Fruit fly (Drosophila melanogaster) whole organism, embryonic: ENCODE measurements around the gene dyw.

Source experiments
- ATbp ChIP-seq: fragments of 200-800 bp; sonication (Bioruptor generic); optimal IDR thresholded peaks from 2 replicates; lab custom pipeline; 2017; ENCODE audit warnings: missing biosample characterization, mild to moderate bottlenecking, missing genetic modification characterization, missing genetic modification reagents
- BtbVII ChIP-seq: fragments of 200-800 bp; sonication (Bioruptor generic); optimal IDR thresholded peaks from 3 replicates; lab custom pipeline; 2017; ENCODE audit warnings: missing biosample characterization, mild to moderate bottlenecking, missing genetic modification characterization
- CG11504 ChIP-seq: fragments of 200-800 bp; sonication (Bioruptor generic); optimal IDR thresholded peaks from 3 replicates; lab custom pipeline; 2019; ENCODE audit warnings: missing biosample characterization, mild to moderate bottlenecking, missing genetic modification characterization, moderate library complexity
- CG11695 ChIP-seq: fragments of 200-800 bp; sonication (Bioruptor generic); IDR thresholded peaks from 3 replicates; pipeline ENCODE4 v1.3.6; 2022; ENCODE audit warnings: missing biosample characterization, missing genetic modification characterization
- CG14860 ChIP-seq: fragments of 200-800 bp; sonication (Bioruptor generic); IDR thresholded peaks from 3 replicates; pipeline ENCODE4 v1.3.6; 2022; ENCODE audit warnings: missing biosample characterization, missing genetic modification characterization; ENCODE audit not compliant: partially characterized antibody
- CG17385 ChIP-seq: fragments of 200-800 bp; sonication (Bioruptor generic); optimal IDR thresholded peaks from 3 replicates; lab custom pipeline; 2018; ENCODE audit warnings: missing biosample characterization, mild to moderate bottlenecking, missing genetic modification characterization
- CG18619 ChIP-seq: fragments of 200-800 bp; sonication (Bioruptor generic); optimal IDR thresholded peaks from 3 replicates; lab custom pipeline; 2017; ENCODE audit warnings: missing biosample characterization, mild to moderate bottlenecking, missing genetic modification characterization
- CG2202 ChIP-seq: fragments of 200-800 bp; sonication (Bioruptor generic); optimal IDR thresholded peaks from 2 replicates; lab custom pipeline; 2018; ENCODE audit warnings: missing biosample characterization, mild to moderate bottlenecking, missing genetic modification characterization
- CG2678 ChIP-seq: fragments of 200-800 bp; sonication (Bioruptor generic); optimal IDR thresholded peaks from 3 replicates; lab custom pipeline; 2019; ENCODE audit warnings: missing biosample characterization, mild to moderate bottlenecking, missing genetic modification characterization, moderate library complexity
- CG30431 ChIP-seq: fragments of 200-800 bp; sonication (Bioruptor generic); optimal IDR thresholded peaks from 2 replicates; lab custom pipeline; 2017; ENCODE audit warnings: missing biosample characterization, missing genetic modification characterization
- CG31441 ChIP-seq: fragments of 200-800 bp; sonication (Bioruptor generic); IDR thresholded peaks from 2 replicates; pipeline ENCODE4 v1.3.6; 2022; ENCODE audit warnings: missing biosample characterization, missing genetic modification characterization
- CG3838 ChIP-seq: fragments of 200-800 bp; sonication (Bioruptor generic); optimal IDR thresholded peaks from 3 replicates; lab custom pipeline; 2016; ENCODE audit warnings: missing biosample characterization, missing genetic modification characterization
- CG3995 ChIP-seq: fragments of 200-800 bp; sonication (Bioruptor generic); optimal IDR thresholded peaks from 3 replicates; lab custom pipeline; 2016; ENCODE audit warnings: missing biosample characterization, missing genetic modification characterization
- CG4617 ChIP-seq: fragments of 200-800 bp; sonication (Bioruptor generic); optimal IDR thresholded peaks from 3 replicates; lab custom pipeline; 2016; ENCODE audit warnings: missing biosample characterization, missing genetic modification characterization, borderline replicate concordance
- Chrac-16 ChIP-seq: fragments of 200-800 bp; sonication (Bioruptor generic); optimal IDR thresholded peaks from 3 replicates; lab custom pipeline; 2016; ENCODE audit warnings: missing biosample characterization, missing genetic modification characterization
- CrebB ChIP-seq: fragments of 200-800 bp; sonication (Bioruptor generic); optimal IDR thresholded peaks from 3 replicates; lab custom pipeline; 2018; ENCODE audit warnings: missing biosample characterization, mild to moderate bottlenecking, missing genetic modification characterization
- Dfd ChIP-seq, 2 experiments: fragments of >200 bp; optimal IDR thresholded peaks; 2 replicates each; lab custom pipeline; 2017; ENCODE audit warnings: missing biosample characterization in 2 of 2, missing genetic modification characterization in 2 of 2
- Eip74EF ChIP-seq, 2 experiments: fragments of 200-800 bp in 1 of 2; fragments of >200 bp in 1 of 2; sonication (Bioruptor generic) in 1 of 2; optimal IDR thresholded peaks; 2 replicates each; lab custom pipeline; 2017 to 2019; ENCODE audit warnings: missing biosample characterization in 2 of 2, missing genetic modification characterization in 2 of 2, mild to moderate bottlenecking in 1 of 2, moderate library complexity in 1 of 2
- Fer2 ChIP-seq: fragments of 200-800 bp; sonication (Bioruptor generic); optimal IDR thresholded peaks from 2 replicates; lab custom pipeline; 2018; ENCODE audit warnings: missing biosample characterization, mild to moderate bottlenecking, missing genetic modification characterization, moderate library complexity
- GATAe ChIP-seq: fragments of 200-800 bp; sonication (Bioruptor generic); conservative IDR thresholded peaks from 2 replicates; pipeline ENCODE4 v1.3.6; 2022; ENCODE audit warnings: missing biosample characterization, missing genetic modification characterization
- Gug ChIP-seq: fragments of 200-800 bp; sonication (Bioruptor generic); IDR thresholded peaks from 4 replicates; pipeline ENCODE4 v1.3.6; 2022; ENCODE audit warnings: missing biosample characterization, missing genetic modification characterization
- HLH3B ChIP-seq: fragments of 200-800 bp; sonication (Bioruptor generic); IDR thresholded peaks from 2 replicates; pipeline ENCODE4 v1.3.6; 2022; ENCODE audit warnings: missing biosample characterization, missing genetic modification characterization
- HLH54F ChIP-seq: fragments of 200-800 bp; sonication (Bioruptor generic); optimal IDR thresholded peaks from 3 replicates; lab custom pipeline; 2016; ENCODE audit warnings: missing biosample characterization, missing genetic modification characterization
- Jarid2 ChIP-seq: fragments of 200-800 bp; sonication (Bioruptor generic); optimal IDR thresholded peaks from 3 replicates; lab custom pipeline; 2017; ENCODE audit warnings: mild to moderate bottlenecking, missing biosample characterization, missing genetic modification reagents, missing genetic modification characterization
- NFAT ChIP-seq: fragments of 200-800 bp; sonication (Bioruptor generic); IDR thresholded peaks from 2 replicates; pipeline ENCODE4 v1.3.6; 2022; ENCODE audit warnings: missing biosample characterization, missing genetic modification characterization
- Rx ChIP-seq: fragments of 200-800 bp; sonication (Bioruptor generic); IDR thresholded peaks from 2 replicates; pipeline ENCODE4 v1.3.6; 2022; ENCODE audit warnings: missing biosample characterization, missing genetic modification characterization
- Sry-β ChIP-seq: fragments of 200-800 bp; sonication (Bioruptor generic); optimal IDR thresholded peaks from 2 replicates; lab custom pipeline; 2018; ENCODE audit warnings: missing biosample characterization, mild to moderate bottlenecking, missing genetic modification characterization, moderate library complexity
- Tbp ChIP-seq: fragments of >200 bp; optimal IDR thresholded peaks from 2 replicates; lab custom pipeline; 2018; ENCODE audit warnings: missing biosample characterization, missing genetic modification characterization
- bsh ChIP-seq, 2 experiments: fragments of 200-800 bp; sonication (Bioruptor generic); optimal IDR thresholded peaks; 2 replicates each; lab custom pipeline; 2017 to 2018; ENCODE audit warnings: mild to moderate bottlenecking in 2 of 2, missing biosample characterization in 2 of 2, missing genetic modification characterization in 2 of 2, moderate library complexity in 1 of 2
- cad ChIP-seq: fragments of >200 bp; optimal IDR thresholded peaks from 2 replicates; lab custom pipeline; 2017; ENCODE audit warnings: missing biosample characterization, missing genetic modification characterization
- dpn ChIP-seq, 2 experiments: fragments of 200-800 bp; sonication (Bioruptor generic); optimal IDR thresholded peaks; 3 replicates each; lab custom pipeline; 2016; ENCODE audit warnings: missing biosample characterization in 2 of 2, missing genetic modification characterization in 2 of 2
- esg ChIP-seq: fragments of 200-800 bp; sonication (Bioruptor generic); conservative IDR thresholded peaks from 2 replicates; pipeline ENCODE4 v1.3.6; 2022; ENCODE audit warnings: missing biosample characterization, missing genetic modification characterization
- eve ChIP-seq, 2 experiments: fragments of >200 bp; optimal IDR thresholded peaks; 2 replicates each; lab custom pipeline; 2017; ENCODE audit warnings: missing biosample characterization in 2 of 2, missing genetic modification characterization in 2 of 2
- hbn ChIP-seq: fragments of 200-800 bp; sonication (Bioruptor generic); IDR thresholded peaks from 2 replicates; pipeline ENCODE4 v1.3.6; 2022; ENCODE audit warnings: missing biosample characterization, missing genetic modification characterization; ENCODE audit not compliant: partially characterized antibody
- insv ChIP-seq, 2 experiments: fragments of 200-800 bp; sonication (Bioruptor generic); optimal IDR thresholded peaks; 3 replicates each; lab custom pipeline; 2016 to 2018; ENCODE audit warnings: missing biosample characterization in 2 of 2, missing genetic modification characterization in 2 of 2
- nerfin-1 ChIP-seq: fragments of 200-800 bp; sonication (Bioruptor generic); optimal IDR thresholded peaks from 3 replicates; lab custom pipeline; 2019; ENCODE audit warnings: missing biosample characterization, mild to moderate bottlenecking, missing genetic modification characterization, moderate library complexity
- nerfin-2 ChIP-seq: fragments of 200-800 bp; sonication (Bioruptor generic); IDR thresholded peaks from 2 replicates; pipeline ENCODE4 v1.3.6; 2022; ENCODE audit warnings: missing biosample characterization, missing genetic modification characterization; ENCODE audit not compliant: partially characterized antibody
- oc ChIP-seq: fragments of 200-800 bp; sonication (Bioruptor generic); optimal IDR thresholded peaks from 2 replicates; lab custom pipeline; 2018; ENCODE audit warnings: missing biosample characterization, mild to moderate bottlenecking, missing genetic modification characterization, moderate library complexity
- onecut ChIP-seq: fragments of 200-800 bp; sonication (Bioruptor generic); IDR thresholded peaks from 2 replicates; pipeline ENCODE4 v1.3.6; 2022; ENCODE audit warnings: missing biosample characterization, missing genetic modification characterization
- pnt ChIP-seq: fragments of 200-800 bp; sonication (Bioruptor generic); optimal IDR thresholded peaks from 3 replicates; lab custom pipeline; 2016; ENCODE audit warnings: missing biosample characterization, missing genetic modification characterization
- pros ChIP-seq: fragments of 200-800 bp; sonication (Bioruptor generic); optimal IDR thresholded peaks from 3 replicates; lab custom pipeline; 2019; ENCODE audit warnings: missing biosample characterization, mild to moderate bottlenecking, missing genetic modification characterization, moderate library complexity
- sima ChIP-seq: fragments of 200-800 bp; sonication (Bioruptor generic); optimal IDR thresholded peaks from 2 replicates; lab custom pipeline; 2016; ENCODE audit warnings: missing biosample characterization, missing genetic modification characterization
- slbo ChIP-seq: fragments of 200-800 bp; sonication (Bioruptor generic); IDR thresholded peaks from 2 replicates; pipeline ENCODE4 v1.3.6; 2022; ENCODE audit warnings: missing biosample characterization, missing genetic modification characterization
- tna ChIP-seq: fragments of 200-800 bp; sonication (Bioruptor generic); IDR thresholded peaks from 2 replicates; pipeline ENCODE4 v1.3.6; 2022; ENCODE audit warnings: missing biosample characterization, missing genetic modification characterization; ENCODE audit not compliant: partially characterized antibody
- ttk ChIP-seq: fragments of 200-800 bp; sonication (Bioruptor generic); IDR thresholded peaks from 2 replicates; pipeline ENCODE4 v2.1.2; 2022; ENCODE audit warnings: missing biosample characterization, missing genetic modification characterization
- vnd ChIP-seq: fragments of 200-800 bp; sonication (Bioruptor generic); IDR thresholded peaks from 3 replicates; pipeline ENCODE4 v1.3.6; 2022; ENCODE audit warnings: missing biosample characterization, missing genetic modification characterization; ENCODE audit not compliant: partially characterized antibody
- vvl ChIP-seq: fragments of 200-800 bp; sonication (Bioruptor generic); IDR thresholded peaks from 2 replicates; pipeline ENCODE4 v1.3.6; 2022; ENCODE audit warnings: missing biosample characterization, missing genetic modification characterization
- zfh2 ChIP-seq: fragments of 200-800 bp; sonication (Bioruptor generic); optimal IDR thresholded peaks from 2 replicates; lab custom pipeline; 2016; ENCODE audit warnings: missing biosample characterization, missing genetic modification characterization

The dyw gene

dm6 chrX:2646022-2646761 is 47.5 kb downstream of the dyw start (continued):
- TF ChIP-seq CG31441 (GFP tag; lab: Robert Waterston, UW) = peak; percentile 97
- TF ChIP-seq onecut (GFP tag; lab: Robert Waterston, UW) = peak; percentile 96
- peak; percentile 98 for TF ChIP-seq vvl (GFP tag; lab: Robert Waterston, UW)
- TF ChIP-seq esg = peak; percentile 96
- peak; percentile 97 for TF ChIP-seq oc (tag; lab: Kevin White, UChicago)
- TF ChIP-seq CG30431 (GFP tag; lab: Kevin White, UChicago) = peak; percentile 93
- peak; percentile 88 for TF ChIP-seq CG4617 (GFP tag; lab: Kevin White, UChicago)
- peak; percentile 92 for TF ChIP-seq ttk (GFP tag; lab: Robert Waterston, UW)
- TF ChIP-seq Fer2 (tag; lab: Kevin White, UChicago) = peak; percentile 87
- no peak for TF ChIP-seq Tbp
- TF ChIP-seq GATAe (GFP tag; lab: Robert Waterston, UW) = peak; percentile 82
- peak; percentile 93 for TF ChIP-seq CG2202 (tag; lab: Kevin White, UChicago)
- TF ChIP-seq Eip74EF (GFP tag; optimal IDR thresholded peaks at IDR 0.05; lab: Kevin White, UChicago) = peak in 1 of 2 experiments; percentile 97
- TF ChIP-seq NFAT (GFP tag; lab: Robert Waterston, UW) = peak; percentile 92
- peak; percentile 96 for TF ChIP-seq Rx
- TF ChIP-seq zfh2 (GFP tag; lab: Kevin White, UChicago) = peak; percentile 96
- TF ChIP-seq Gug = peak; percentile 91; the same call in 3 of the 4 replicates
- TF ChIP-seq bsh (GFP tag; optimal IDR thresholded peaks at IDR 0.05; lab: Kevin White, UChicago) = peak; percentile 97 to 98
- TF ChIP-seq CG11504 (tag; lab: Kevin White, UChicago) = peak; percentile 96
- TF ChIP-seq slbo = peak; percentile 96
- TF ChIP-seq Sry-β = peak; percentile 61
- peak; percentile 96 for TF ChIP-seq BtbVII (GFP tag; lab: Kevin White, UChicago)
- TF ChIP-seq CrebB (tag; lab: Kevin White, UChicago) = peak; percentile 97
- TF ChIP-seq ATbp (GFP tag; lab: Kevin White, UChicago) = peak; percentile 98
- TF ChIP-seq nerfin-1 (tag; lab: Kevin White, UChicago) = peak; percentile 90
- peak; percentile 96 for TF ChIP-seq HLH54F
- peak; percentile 85 for TF ChIP-seq CG3838 (GFP tag; lab: Kevin White, UChicago)
- no peak for TF ChIP-seq hbn
- TF ChIP-seq CG14860 = peak; percentile 48; the same call in 1 of the 3 replicates
- peak; percentile 69 for TF ChIP-seq CG3995 (GFP tag; lab: Kevin White, UChicago)
- TF ChIP-seq dpn (GFP tag; optimal IDR thresholded peaks at IDR 0.05; lab: Kevin White, UChicago) = peak; percentile 97 to 98
- TF ChIP-seq nerfin-2 (GFP tag; lab: Robert Waterston, UW) = peak; percentile 72
- TF ChIP-seq Dfd (GFP tag; optimal IDR thresholded peaks at IDR 0.05; lab: Kevin White, UChicago) = no peak
- peak; percentile 79 for TF ChIP-seq sima (GFP tag; lab: Kevin White, UChicago)
- peak; percentile 98 for TF ChIP-seq CG2678 (tag; lab: Kevin White, UChicago)
- TF ChIP-seq Chrac-16 (GFP tag; lab: Kevin White, UChicago) = peak; percentile 96
- no peak for TF ChIP-seq cad (GFP tag; lab: Kevin White, UChicago)
- peak; percentile 94 for TF ChIP-seq HLH3B (GFP tag; lab: Robert Waterston, UW)
- peak; percentile 98 for TF ChIP-seq CG18619 (GFP tag; lab: Kevin White, UChicago)
- peak; percentile 56 to 76 for TF ChIP-seq insv (GFP tag; optimal IDR thresholded peaks at IDR 0.05; lab: Kevin White, UChicago)
- peak; percentile 95 for TF ChIP-seq CG17385 (GFP tag; lab: Kevin White, UChicago)
- peak in 1 of 2 experiments; percentile 97 for TF ChIP-seq eve (GFP tag; optimal IDR thresholded peaks at IDR 0.05; lab: Kevin White, UChicago)
- peak; percentile 87 for TF ChIP-seq Jarid2
- TF ChIP-seq pnt (GFP tag; lab: Kevin White, UChicago) = peak; percentile 94
- peak; percentile 34; the same call in 1 of the 2 replicates for TF ChIP-seq tna
- TF ChIP-seq vnd (GFP tag; lab: Robert Waterston, UW) = peak; percentile 55
- peak; percentile 97 for TF ChIP-seq CG11695 (GFP tag; lab: Robert Waterston, UW)
- TF ChIP-seq pros = peak; percentile 65
